Worm (Caenorhabditis elegans) whole organism, midembryonic: ENCODE results near the gene F40H3.3.

Source experiments
- T22C8.4 ChIP-seq: fragments of 200-800 bp; sonication (Bioruptor generic); IDR thresholded peaks from 2 replicates; pipeline ENCODE4 v1.3.6; 2022; ENCODE audit warnings: missing genetic modification characterization, missing compliant biosample characterization
- cog-1 ChIP-seq: sonication (generic microtip); optimal IDR thresholded peaks from 2 replicates; lab custom pipeline; 2016; ENCODE audit warnings: missing genetic modification characterization, missing compliant biosample characterization
- flt-1 ChIP-seq: fragments of 200-800 bp; sonication (Bioruptor generic); IDR thresholded peaks from 2 replicates; pipeline ENCODE4 v1.3.6; 2022; ENCODE audit warnings: missing genetic modification characterization, missing compliant biosample characterization
- klf-2 ChIP-seq: fragments of 200-800 bp; sonication (Bioruptor generic); conservative IDR thresholded peaks from 2 replicates; pipeline ENCODE4 v1.3.6; 2022; ENCODE audit warnings: missing genetic modification reagents, missing genetic modification characterization, missing compliant biosample characterization
- med-1 ChIP-seq: sonication (generic microtip); optimal IDR thresholded peaks from 2 replicates; lab custom pipeline; 2017; ENCODE audit warnings: missing genetic modification characterization, mild to moderate bottlenecking, missing compliant biosample characterization, antibody characterized with exemption, missing genetic modification reagents; ENCODE audit not compliant: insufficient read depth
- ref-1 ChIP-seq: fragments of 200-800 bp; sonication (Bioruptor generic); conservative IDR thresholded peaks from 2 replicates; pipeline ENCODE4 v1.3.6; 2022; ENCODE audit warnings: missing genetic modification reagents, missing genetic modification characterization, missing compliant biosample characterization
- ztf-23 ChIP-seq: fragments of 200-800 bp; sonication (Bioruptor generic); IDR thresholded peaks from 2 replicates; pipeline ENCODE4 v1.3.6; 2022; ENCODE audit warnings: missing genetic modification reagents, missing genetic modification characterization, missing compliant biosample characterization
- ztf-29 ChIP-seq: fragments of 200-800 bp; sonication (Bioruptor generic); IDR thresholded peaks from 2 replicates; pipeline ENCODE4 v1.3.6; 2022; ENCODE audit warnings: missing genetic modification reagents, missing genetic modification characterization, missing compliant biosample characterization

- TF ChIP-seq flt-1 (GFP tag; lab: Robert Waterston, UW) (no peak), cog-1 (tag; lab: Kevin White, UChicago) (no peak), med-1 (GFP tag; lab: Kevin White, UChicago) (no peak), ztf-29 (GFP tag; lab: Robert Waterston, UW) (no peak), T22C8.4 (GFP tag; lab: Robert Waterston, UW) (no peak), ztf-23 (GFP tag; lab: Robert Waterston, UW) (no peak), ref-1 (no peak), klf-2 (GFP tag; lab: Robert Waterston, UW) (no peak)
These were observed 34.6 kb upstream of the F40H3.3 start for ce11 chrII:6136712-6137111.
